Worm (Caenorhabditis elegans) whole organism, mixed stage, embryonic: ENCODE data around the gene des-2.

ENCODE experiments used
- bed-3 ChIP-seq: fragments of 200-800 bp; sonication (Bioruptor generic); optimal IDR thresholded peaks from 3 replicates; lab custom pipeline; 2018; ENCODE audit warnings: mild to moderate bottlenecking, missing genetic modification characterization, moderate library complexity, missing compliant biosample characterization
- ces-1 ChIP-seq: fragments of 150-350 bp; optimal IDR thresholded peaks from 2 replicates; lab custom pipeline; 2014; ENCODE audit warnings: missing biosample characterization, missing genetic modification reagents, missing genetic modification characterization
- cnd-1 ChIP-seq: fragments of 200-800 bp; sonication (Bioruptor generic); optimal IDR thresholded peaks from 2 replicates; lab custom pipeline; 2018; ENCODE audit warnings: mild to moderate bottlenecking, missing genetic modification characterization, missing compliant biosample characterization
- elt-1 ChIP-seq: sonication (generic microtip); optimal IDR thresholded peaks from 2 replicates; lab custom pipeline; 2017; ENCODE audit warnings: missing genetic modification characterization, mild to moderate bottlenecking, missing compliant biosample characterization, antibody characterized with exemption, moderate library complexity, borderline replicate concordance; ENCODE audit not compliant: insufficient read depth
- elt-3 ChIP-seq: fragments of 150-350 bp; optimal IDR thresholded peaks from 2 replicates; lab custom pipeline; 2014; ENCODE audit warnings: missing biosample characterization, missing genetic modification characterization
- lin-13 ChIP-seq: fragments of 150-350 bp; optimal IDR thresholded peaks from 2 replicates; lab custom pipeline; 2014; ENCODE audit warnings: missing biosample characterization, missing genetic modification characterization
- mep-1 ChIP-seq: fragments of 150-350 bp; optimal IDR thresholded peaks from 2 replicates; lab custom pipeline; 2017; ENCODE audit warnings: missing biosample characterization, missing genetic modification reagents, missing genetic modification characterization, inconsistent platforms
- mls-2 ChIP-seq: sonication (generic microtip); optimal IDR thresholded peaks from 2 replicates; lab custom pipeline; 2016; ENCODE audit warnings: mild to moderate bottlenecking, missing genetic modification characterization, moderate library complexity, missing compliant biosample characterization
- nhr-12 ChIP-seq: fragments of 150-350 bp; optimal IDR thresholded peaks from 2 replicates; lab custom pipeline; 2014; ENCODE audit warnings: missing biosample characterization, missing genetic modification characterization
- nhr-237 ChIP-seq: fragments of 150-350 bp; optimal IDR thresholded peaks from 2 replicates; lab custom pipeline; 2014; ENCODE audit warnings: missing biosample characterization, missing genetic modification characterization
- nhr-76 ChIP-seq: sonication (generic microtip); optimal IDR thresholded peaks from 2 replicates; lab custom pipeline; 2017; ENCODE audit warnings: missing biosample characterization, missing genetic modification characterization
- pha-4 ChIP-seq: fragments of 150-350 bp; optimal IDR thresholded peaks from 2 replicates; lab custom pipeline; 2018; ENCODE audit warnings: missing biosample characterization, missing genetic modification reagents, missing genetic modification characterization
- snpc-4 ChIP-seq: fragments of 150-350 bp; optimal IDR thresholded peaks from 2 replicates; lab custom pipeline; 2014; ENCODE audit warnings: missing biosample characterization, missing genetic modification characterization

ce11 chrV:11454917-11455316, 33.4 kb upstream of the des-2 start:
- TF ChIP-seq pha-4, result no peak
- TF ChIP-seq snpc-4, result no peak
- TF ChIP-seq ces-1 (GFP tag; lab: Kevin White, UChicago), result peak; percentile 54
- no peak for TF ChIP-seq mls-2
- no peak for TF ChIP-seq nhr-237 (tag; lab: Kevin White, UChicago)
- TF ChIP-seq nhr-76 (tag; lab: Kevin White, UChicago), result no peak
- TF ChIP-seq mep-1 (tag; lab: Kevin White, UChicago), result no peak
- no peak for TF ChIP-seq cnd-1 (tag; lab: Kevin White, UChicago)
- no peak for TF ChIP-seq lin-13 (tag; lab: Kevin White, UChicago)
- TF ChIP-seq bed-3 (GFP tag; lab: Kevin White, UChicago), result no peak
- no peak for TF ChIP-seq elt-1 (tag; lab: Kevin White, UChicago)
- TF ChIP-seq nhr-12 (tag; lab: Kevin White, UChicago), result no peak
- TF ChIP-seq elt-3 (tag; lab: Kevin White, UChicago), result no peak
